Worm (Caenorhabditis elegans) whole organism, mixed stage, embryonic: ENCODE data around the gene C35A5.4.

Experiments used
- hlh-1 ChIP-seq: fragments of 150-350 bp; optimal IDR thresholded peaks from 2 replicates; lab custom pipeline; 2014; ENCODE audit warnings: missing biosample characterization, missing genetic modification reagents, missing genetic modification characterization
- lin-13 ChIP-seq: fragments of 150-350 bp; optimal IDR thresholded peaks from 2 replicates; lab custom pipeline; 2014; ENCODE audit warnings: missing biosample characterization, missing genetic modification characterization
- mep-1 ChIP-seq: fragments of 150-350 bp; optimal IDR thresholded peaks from 2 replicates; lab custom pipeline; 2017; ENCODE audit warnings: missing biosample characterization, missing genetic modification reagents, missing genetic modification characterization, inconsistent platforms
- nhr-2 ChIP-seq: fragments of 150-350 bp; optimal IDR thresholded peaks from 2 replicates; lab custom pipeline; 2014; ENCODE audit warnings: missing biosample characterization, missing genetic modification characterization
- nhr-28 ChIP-seq: fragments of 150-350 bp; optimal IDR thresholded peaks from 2 replicates; lab custom pipeline; 2014; ENCODE audit warnings: missing biosample characterization, missing genetic modification characterization
- pha-4 ChIP-seq: fragments of 150-350 bp; optimal IDR thresholded peaks from 2 replicates; lab custom pipeline; 2018; ENCODE audit warnings: missing biosample characterization, missing genetic modification reagents, missing genetic modification characterization
- snpc-4 ChIP-seq: fragments of 150-350 bp; optimal IDR thresholded peaks from 2 replicates; lab custom pipeline; 2014; ENCODE audit warnings: missing biosample characterization, missing genetic modification characterization
- unc-120 ChIP-seq: sonication (generic microtip); optimal IDR thresholded peaks from 2 replicates; lab custom pipeline; 2017; ENCODE audit warnings: missing genetic modification characterization, missing compliant biosample characterization; ENCODE audit not compliant: poor library complexity, severe bottlenecking
- unc-39 ChIP-seq: fragments of 150-350 bp; optimal IDR thresholded peaks from 2 replicates; lab custom pipeline; 2014; ENCODE audit warnings: missing biosample characterization, missing genetic modification characterization
- unc-62 ChIP-seq: fragments of 150-350 bp; optimal IDR thresholded peaks from 2 replicates; lab custom pipeline; 2014; ENCODE audit warnings: missing biosample characterization, missing genetic modification reagents, missing genetic modification characterization
- zip-8 ChIP-seq: fragments of 150-350 bp; optimal IDR thresholded peaks from 2 replicates; lab custom pipeline; 2014; ENCODE audit warnings: missing biosample characterization, missing genetic modification characterization
- ztf-11 ChIP-seq: fragments of 150-350 bp; optimal IDR thresholded peaks from 2 replicates; lab custom pipeline; 2014; ENCODE audit warnings: missing biosample characterization, missing genetic modification characterization

DNA sequence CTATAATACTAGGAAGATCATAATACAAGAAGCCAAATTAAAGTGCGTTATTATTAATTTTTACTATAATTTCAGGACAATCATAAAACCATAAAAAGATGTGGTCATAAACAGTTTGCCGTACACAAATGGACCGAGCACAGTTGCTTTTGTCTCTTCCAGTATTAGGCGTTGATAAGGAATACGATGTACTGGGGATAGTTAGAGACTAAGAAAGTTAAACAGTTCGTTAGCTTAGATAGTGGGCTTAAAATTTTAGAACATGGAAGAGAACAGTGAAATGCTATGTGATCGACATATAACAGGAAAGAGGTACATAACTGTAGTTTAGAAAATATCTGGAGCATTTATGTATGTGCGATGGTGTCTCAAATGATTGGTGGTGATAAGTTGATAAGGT, 11.4 kb upstream of the C35A5.4 start:
- TF ChIP-seq mep-1 (tag; lab: Kevin White, UChicago) (no peak), lin-13 (tag; lab: Kevin White, UChicago) (no peak), pha-4 (tag; lab: Kevin White, UChicago) (no peak), zip-8 (tag; lab: Kevin White, UChicago) (no peak), unc-120 (tag; lab: Kevin White, UChicago) (no peak), nhr-2 (no peak), nhr-28 (no peak), unc-62 (GFP tag; lab: Kevin White, UChicago) (no peak), hlh-1 (tag; lab: Kevin White, UChicago) (no peak), unc-39 (no peak), ztf-11 (tag; lab: Kevin White, UChicago) (no peak), snpc-4 (no peak)
